Worm (Caenorhabditis elegans): ENCODE measurements around the gene col-165.

- no peak for TF ChIP-seq ceh-13 (GFP tag; optimal IDR thresholded peaks at IDR 0.05)
- no peak for TF ChIP-seq ama-1 (optimal IDR thresholded peaks at IDR 0.05)
- TF ChIP-seq flt-1 (GFP tag; IDR thresholded peaks at IDR 0.05) = no peak
- no peak for TF ChIP-seq tbx-11 (GFP tag; IDR thresholded peaks at IDR 0.05)
- no peak for TF ChIP-seq sea-1 (GFP tag; conservative IDR thresholded peaks at IDR 0.05)
- no peak for TF ChIP-seq hmbx-1 (tag; optimal IDR thresholded peaks at IDR 0.05)
- TF ChIP-seq pes-1 (GFP tag; IDR thresholded peaks at IDR 0.05) = no peak
- no peak for TF ChIP-seq hnd-1 (tag; optimal IDR thresholded peaks at IDR 0.05)
- no peak for TF ChIP-seq tra-4 (tag; optimal IDR thresholded peaks at IDR 0.05)
- no peak for TF ChIP-seq ets-7 (tag; optimal IDR thresholded peaks at IDR 0.05)
- no peak for TF ChIP-seq F13C5.2 (tag; optimal IDR thresholded peaks at IDR 0.05)
- no peak for TF ChIP-seq hmg-4 (GFP tag; optimal IDR thresholded peaks at IDR 0.05)
- TF ChIP-seq aly-1 (tag; optimal IDR thresholded peaks at IDR 0.05) = no peak
Observed at ce11 chrX:4342730-4343129, 10.7 kb upstream of the col-165 start.
